Fruit fly (Drosophila melanogaster) whole organism, wandering third instar larva: ENCODE measurements around the gene mAChR-C.

Source experiments
- CG32264 ChIP-seq: fragments of 200-800 bp; sonication (Bioruptor generic); optimal IDR thresholded peaks from 2 replicates; lab custom pipeline; 2016; ENCODE audit warnings: missing biosample characterization, missing genetic modification characterization
- jim ChIP-seq: fragments of 175-275, 200-325 bp; sonication (Bioruptor generic); optimal IDR thresholded peaks from 2 replicates; lab custom pipeline; 2016; ENCODE audit warnings: missing biosample characterization, mild to moderate bottlenecking, missing genetic modification characterization
- pan ChIP-seq: fragments of >200 bp; optimal IDR thresholded peaks from 2 replicates; lab custom pipeline; 2017
- sv ChIP-seq: fragments of 200-800 bp; sonication (Bioruptor generic); optimal IDR thresholded peaks from 3 replicates; lab custom pipeline; 2016; ENCODE audit warnings: missing biosample characterization, missing genetic modification characterization

DNA sequence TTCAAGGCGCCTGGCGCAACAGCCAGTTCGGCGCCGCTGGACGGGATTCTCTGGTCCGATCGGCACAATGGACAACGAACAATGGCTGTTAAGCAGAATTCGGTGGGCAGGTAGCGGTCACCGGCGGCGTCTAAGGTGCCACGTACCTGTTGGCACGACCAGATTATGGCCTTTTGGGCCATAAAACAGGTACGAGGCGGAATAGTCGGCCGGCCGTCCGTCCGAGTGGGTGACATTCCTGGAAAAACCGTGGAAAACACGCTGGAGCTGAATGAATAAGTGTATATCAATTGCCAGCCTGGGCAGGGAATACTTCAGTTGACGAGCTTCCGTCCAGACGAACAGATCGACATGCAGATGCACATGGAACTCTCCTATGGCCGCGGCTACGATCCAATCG is 9.6 kb downstream of the mAChR-C start, which contains the start of gene Atx-1:
- TF ChIP-seq pan (no peak), jim (no peak), sv (GFP tag; lab: Kevin White, UChicago) (no peak), CG32264 (GFP tag; lab: Kevin White, UChicago) (no peak)
